Worm (Caenorhabditis elegans): ENCODE data around the gene Y17G9B.4.
A peak's percentile ranks its signal among the peaks of the same experiment; 100 is the strongest.

The Y17G9B.4 gene

ce11 chrIV:4705182-4705581 lies 46.7 kb upstream of the Y17G9B.4 start (continued):
- TF ChIP-seq swsn-7 (tag; optimal IDR thresholded peaks at IDR 0.05), result peak; percentile 56
- peak; percentile 21 for TF ChIP-seq dsc-1 (tag; optimal IDR thresholded peaks at IDR 0.05)
- TF ChIP-seq nhr-19 (GFP tag; conservative IDR thresholded peaks at IDR 0.05), result peak; percentile 54
- peak; percentile 75 for TF ChIP-seq nhr-71 (tag; optimal IDR thresholded peaks at IDR 0.05)
- TF ChIP-seq nhr-77 (tag; optimal IDR thresholded peaks at IDR 0.05), result peak; percentile 57
- peak; percentile 14 to 41 (median 39) for TF ChIP-seq dpl-1 (GFP tag; optimal IDR thresholded peaks at IDR 0.05)
- peak; percentile 34 for TF ChIP-seq nhr-90 (tag; optimal IDR thresholded peaks at IDR 0.05; ENCODE audit: poor library complexity)
- TF ChIP-seq unc-30 (tag; optimal IDR thresholded peaks at IDR 0.05), result no peak
- TF ChIP-seq C16A3.4 (tag; optimal IDR thresholded peaks at IDR 0.05), result peak; percentile 41
- no peak for TF ChIP-seq fkh-10 (GFP tag; optimal IDR thresholded peaks at IDR 0.05)
- TF ChIP-seq F16B12.6 (tag; optimal IDR thresholded peaks at IDR 0.05), result peak; percentile 43
- TF ChIP-seq ama-1 (optimal IDR thresholded peaks at IDR 0.05), result no peak
- TF ChIP-seq rnt-1 (tag; optimal IDR thresholded peaks at IDR 0.05), result peak; percentile 81
- peak; percentile 64 for TF ChIP-seq nhr-47 (tag; optimal IDR thresholded peaks at IDR 0.05)
- no peak for TF ChIP-seq nhr-11 (tag; optimal IDR thresholded peaks at IDR 0.05)
- TF ChIP-seq tbx-2 (tag; optimal IDR thresholded peaks at IDR 0.05), result peak; percentile 61
- peak; percentile 75 for TF ChIP-seq snu-23 (GFP tag; optimal IDR thresholded peaks at IDR 0.05)
- TF ChIP-seq aha-1 (tag; optimal IDR thresholded peaks at IDR 0.05), result no peak

- no peak for TF ChIP-seq lin-15B (tag; optimal IDR thresholded peaks at IDR 0.05)
Observed at ce11 chrIV:4705922-4706321, 46.0 kb upstream of the Y17G9B.4 start.

ce11 chrIV:4710459-4710858 lies 41.5 kb upstream of the Y17G9B.4 start, which contains the start of gene cif-1:
TSS of gene cif-1 (minus strand) at chrIV:4710755.
- TF ChIP-seq efl-1 (optimal IDR thresholded peaks at IDR 0.05) (no peak), efl-1 (GFP tag; optimal IDR thresholded peaks at IDR 0.05 in 1 of 2) (peak in 1 of 2 experiments; percentile 67), pax-3 (tag; optimal IDR thresholded peaks at IDR 0.05) (no peak), lin-15B (tag; optimal IDR thresholded peaks at IDR 0.05) (no peak), tlp-1 (tag; optimal IDR thresholded peaks at IDR 0.05) (no peak)

- TF ChIP-seq mab-9 (GFP tag; IDR thresholded peaks at IDR 0.05), result no peak
- TF ChIP-seq lsy-2 (tag; optimal IDR thresholded peaks at IDR 0.05), result peak; percentile 20 to 48
- TF ChIP-seq lin-39 (tag; optimal IDR thresholded peaks at IDR 0.05), result no peak
- TF ChIP-seq ceh-90 (tag; optimal IDR thresholded peaks at IDR 0.05), result peak; percentile 71
- peak in 1 of 2 experiments; percentile 6 for TF ChIP-seq ztf-11 (tag; optimal IDR thresholded peaks at IDR 0.05)
- TF ChIP-seq nhr-90 (tag; optimal IDR thresholded peaks at IDR 0.05; ENCODE audit: poor library complexity), result peak; percentile 18
- TF ChIP-seq nhr-47 (tag; optimal IDR thresholded peaks at IDR 0.05), result peak; percentile 42
- TF ChIP-seq egl-27 (tag; optimal IDR thresholded peaks at IDR 0.05), result no peak
- peak in 1 of 3 experiments; percentile 42 for TF ChIP-seq dpl-1 (GFP tag; optimal IDR thresholded peaks at IDR 0.05)
- peak; percentile 20 for TF ChIP-seq tbx-2 (tag; optimal IDR thresholded peaks at IDR 0.05)
- peak; percentile 73 for TF ChIP-seq rnt-1 (tag; optimal IDR thresholded peaks at IDR 0.05)
- peak; percentile 52 for TF ChIP-seq lir-3 (tag; optimal IDR thresholded peaks at IDR 0.05; ENCODE audit: poor library complexity)
- no peak for TF ChIP-seq zag-1 (tag; optimal IDR thresholded peaks at IDR 0.05)
- peak in 1 of 2 experiments; percentile 4 for TF ChIP-seq lin-35 (GFP tag; optimal IDR thresholded peaks at IDR 0.05)
- TF ChIP-seq ama-1 (optimal IDR thresholded peaks at IDR 0.05), result no peak
- no peak for TF ChIP-seq nhr-77 (tag; optimal IDR thresholded peaks at IDR 0.05)
- peak; percentile 4 to 26 for TF ChIP-seq efl-1 (optimal IDR thresholded peaks at IDR 0.05)
- TF ChIP-seq efl-1 (GFP tag; optimal IDR thresholded peaks at IDR 0.05 in 1 of 2), result no peak
- TF ChIP-seq nhr-71 (tag; optimal IDR thresholded peaks at IDR 0.05), result peak; percentile 28
- peak; percentile 10 for TF ChIP-seq xbp-1 (tag; optimal IDR thresholded peaks at IDR 0.05)
- TF ChIP-seq nhr-12 (tag; optimal IDR thresholded peaks at IDR 0.05), result no peak
Observed at ce11 chrIV:4712376-4712775, 39.5 kb upstream of the Y17G9B.4 start, which contains the start of gene yars-2. TSS of gene yars-2 (minus strand) at chrIV:4712624.

ce11 chrIV:4715785-4716184 lies 36.1 kb upstream of the Y17G9B.4 start, which contains the start of gene miro-1:
TSS of gene miro-1 (minus strand) at chrIV:4715807.
- TF ChIP-seq lsy-2 (tag; optimal IDR thresholded peaks at IDR 0.05), result peak in 1 of 2 experiments; percentile 38
